Fruit fly (Drosophila melanogaster): ENCODE results near the gene CG14073.

Gene CG14073

dm6 chr3L:18837707-18838244, 17.3 kb upstream of the CG14073 start (continued):
- no peak for TF ChIP-seq ci (GFP tag; IDR thresholded peaks at IDR 0.05)
- TF ChIP-seq inv (GFP tag; IDR thresholded peaks at IDR 0.05; ENCODE audit: partially characterized antibody): no peak
- no peak for TF ChIP-seq Trl (optimal IDR thresholded peaks at IDR 0.05)
- peak; percentile 24 for TF ChIP-seq Trl (GFP tag; optimal IDR thresholded peaks at IDR 0.05)
- TF ChIP-seq sisA (GFP tag; IDR thresholded peaks at IDR 0.05): no peak
- TF ChIP-seq toy (GFP tag; IDR thresholded peaks at IDR 0.05): no peak
- no peak for TF ChIP-seq dati (GFP tag; IDR thresholded peaks at IDR 0.05)
- TF ChIP-seq tup (GFP tag; optimal IDR thresholded peaks at IDR 0.05): no peak
- no peak for TF ChIP-seq Chrac-16 (GFP tag; optimal IDR thresholded peaks at IDR 0.05)
- TF ChIP-seq CG4617 (GFP tag; optimal IDR thresholded peaks at IDR 0.05; ENCODE audit: borderline replicate concordance): no peak
- TF ChIP-seq ems (GFP tag; optimal IDR thresholded peaks at IDR 0.05): no peak
- no peak for TF ChIP-seq CG7357 (GFP tag; IDR thresholded peaks at IDR 0.05)
- TF ChIP-seq run (tag; optimal IDR thresholded peaks at IDR 0.05): no peak
- no peak for TF ChIP-seq Dref (GFP tag; IDR thresholded peaks at IDR 0.05)
- TF ChIP-seq Atf6 (GFP tag; IDR thresholded peaks at IDR 0.05): no peak
- peak; percentile 35 for TF ChIP-seq CG17359 (tag; optimal IDR thresholded peaks at IDR 0.05)
- TF ChIP-seq nau (GFP tag; optimal IDR thresholded peaks at IDR 0.05): peak; percentile 16
- TF ChIP-seq CG6654 (GFP tag; optimal IDR thresholded peaks at IDR 0.05): no peak
- no peak for TF ChIP-seq CG17912 (GFP tag; optimal IDR thresholded peaks at IDR 0.05)
- TF ChIP-seq E2f1 (GFP tag; IDR thresholded peaks at IDR 0.05): no peak
- TF ChIP-seq B-H1 (GFP tag; IDR thresholded peaks at IDR 0.05): no peak
- TF ChIP-seq CG12769 (tag; optimal IDR thresholded peaks at IDR 0.05): peak; percentile 40
- TF ChIP-seq CG14441 (GFP tag; IDR thresholded peaks at IDR 0.05): no peak
- TF ChIP-seq ken (GFP tag; IDR thresholded peaks at IDR 0.05): no peak
- TF ChIP-seq crc (GFP tag; optimal IDR thresholded peaks at IDR 0.05): peak; percentile 26
- peak; percentile 20 for TF ChIP-seq CG2875 (GFP tag; optimal IDR thresholded peaks at IDR 0.05)
- no peak for TF ChIP-seq CG8388 (GFP tag; optimal IDR thresholded peaks at IDR 0.05)
- TF ChIP-seq CG6689 (GFP tag; IDR thresholded peaks at IDR 0.05): no peak
- no peak for TF ChIP-seq NC2β (GFP tag; optimal IDR thresholded peaks at IDR 0.05)
- no peak for TF ChIP-seq chn (GFP tag; optimal IDR thresholded peaks at IDR 0.05)
- peak; percentile 27 for TF ChIP-seq eyg (GFP tag; optimal IDR thresholded peaks at IDR 0.05)
- no peak for TF ChIP-seq CG10209 (GFP tag; optimal IDR thresholded peaks at IDR 0.05)
- TF ChIP-seq her (GFP tag; optimal IDR thresholded peaks at IDR 0.05): no peak
- TF ChIP-seq CG12219 (GFP tag; optimal IDR thresholded peaks at IDR 0.05): no peak
- no peak for TF ChIP-seq cad (GFP tag; optimal IDR thresholded peaks at IDR 0.05)
- no peak for TF ChIP-seq CG16815 (GFP tag; optimal IDR thresholded peaks at IDR 0.05)
- no peak for TF ChIP-seq lola (GFP tag; optimal IDR thresholded peaks at IDR 0.05)
- no peak for TF ChIP-seq aop (GFP tag; IDR thresholded peaks at IDR 0.05)
- no peak for TF ChIP-seq prd (optimal IDR thresholded peaks at IDR 0.05)
- TF ChIP-seq prd (GFP tag; IDR thresholded peaks at IDR 0.05): no peak
- TF ChIP-seq ab (GFP tag; optimal IDR thresholded peaks at IDR 0.05): no peak
- TF ChIP-seq Hmx (GFP tag; optimal IDR thresholded peaks at IDR 0.05): no peak
- no peak for TF ChIP-seq az2 (GFP tag; optimal IDR thresholded peaks at IDR 0.05)
- no peak for TF ChIP-seq CG2199 (GFP tag; IDR thresholded peaks at IDR 0.05)
- no peak for TF ChIP-seq chif (GFP tag; optimal IDR thresholded peaks at IDR 0.05)
- no peak for TF ChIP-seq CG5180 (GFP tag; optimal IDR thresholded peaks at IDR 0.05)
- no peak for TF ChIP-seq HLH3B (GFP tag; IDR thresholded peaks at IDR 0.05)
- no peak for TF ChIP-seq HHEX (GFP tag; optimal IDR thresholded peaks at IDR 0.05)
- TF ChIP-seq CG16863 (GFP tag; optimal IDR thresholded peaks at IDR 0.05): no peak
- peak; percentile 23 for TF ChIP-seq Fer3 (tag; optimal IDR thresholded peaks at IDR 0.05)
- no peak for TF ChIP-seq CG13123 (GFP tag; optimal IDR thresholded peaks at IDR 0.05)
- no peak for TF ChIP-seq HmgD (GFP tag; optimal IDR thresholded peaks at IDR 0.05)
- TF ChIP-seq Opbp (GFP tag; IDR thresholded peaks at IDR 0.05; ENCODE audit: partially characterized antibody): no peak

Data from whole organism, embryonic.